Fruit fly (Drosophila melanogaster) whole organism, wandering third instar larva: Measurements from ENCODE around the gene CG34307.
A peak's percentile ranks its signal among the peaks of the same experiment; 100 is the strongest.

Experiments
- Abd-B ChIP-seq: fragments of >200 bp; optimal IDR thresholded peaks from 2 replicates; lab custom pipeline; 2017; ENCODE audit warnings: missing biosample characterization, missing genetic modification characterization
- CG32264 ChIP-seq: fragments of 200-800 bp; sonication (Bioruptor generic); optimal IDR thresholded peaks from 2 replicates; lab custom pipeline; 2016; ENCODE audit warnings: missing biosample characterization, missing genetic modification characterization
- CG9705 ChIP-seq: fragments of 200-800 bp; sonication (Bioruptor generic); optimal IDR thresholded peaks from 2 replicates; lab custom pipeline; 2018; ENCODE audit warnings: missing biosample characterization, mild to moderate bottlenecking, missing genetic modification characterization
- CrebA ChIP-seq: fragments of 200-800 bp; sonication (Bioruptor generic); optimal IDR thresholded peaks from 2 replicates; lab custom pipeline; 2016; ENCODE audit warnings: missing biosample characterization, mild to moderate bottlenecking, missing genetic modification characterization, borderline replicate concordance
- Dfd ChIP-seq: fragments of >200 bp; optimal IDR thresholded peaks from 2 replicates; lab custom pipeline; 2017; ENCODE audit warnings: missing biosample characterization, missing genetic modification characterization
- Dif ChIP-seq: fragments of 200-275, 200-300 bp; sonication (Bioruptor generic); optimal IDR thresholded peaks from 2 replicates; lab custom pipeline; 2018; ENCODE audit warnings: missing biosample characterization, missing genetic modification characterization; ENCODE audit not compliant: partially characterized antibody
- GATAd ChIP-seq: sonication (Bioruptor generic); optimal IDR thresholded peaks from 2 replicates; lab custom pipeline; 2016; ENCODE audit warnings: missing biosample characterization, missing genetic modification characterization
- HLH106 ChIP-seq: fragments of 200-800 bp; optimal IDR thresholded peaks from 3 replicates; lab custom pipeline; 2019; ENCODE audit warnings: missing biosample characterization, mild to moderate bottlenecking, missing genetic modification characterization, moderate library complexity
- Hnf4 ChIP-seq: fragments of 200-800 bp; sonication (Bioruptor generic); optimal IDR thresholded peaks from 2 replicates; lab custom pipeline; 2016; ENCODE audit warnings: missing biosample characterization, mild to moderate bottlenecking, missing genetic modification characterization
- Hr78 ChIP-seq: fragments of >200 bp; optimal IDR thresholded peaks from 2 replicates; lab custom pipeline; 2017; ENCODE audit warnings: missing biosample characterization, missing genetic modification characterization
- Hr83 ChIP-seq: fragments of 200-300 bp; sonication (Bioruptor generic); optimal IDR thresholded peaks from 2 replicates; lab custom pipeline; 2016; ENCODE audit warnings: missing biosample characterization, mild to moderate bottlenecking, missing genetic modification characterization, moderate library complexity; ENCODE audit not compliant: poor library complexity, severe bottlenecking
- Jra ChIP-seq: sonication (Bioruptor generic); optimal IDR thresholded peaks from 2 replicates; lab custom pipeline; 2016; ENCODE audit warnings: missing biosample characterization, missing genetic modification characterization
- Mio ChIP-seq: sonication (Bioruptor generic); optimal IDR thresholded peaks from 2 replicates; lab custom pipeline; 2016; ENCODE audit warnings: missing biosample characterization, missing genetic modification characterization
- Myc ChIP-seq: fragments of >200 bp; optimal IDR thresholded peaks from 2 replicates; lab custom pipeline; 2017
- N ChIP-seq: fragments of >200 bp; optimal IDR thresholded peaks from 2 replicates; lab custom pipeline; 2018; ENCODE audit warnings: missing biosample characterization, missing external identifiers, missing genetic modification characterization
- OdsH ChIP-seq: fragments of 200-800 bp; sonication (Bioruptor generic); optimal IDR thresholded peaks from 2 replicates; lab custom pipeline; 2016; ENCODE audit warnings: missing biosample characterization, mild to moderate bottlenecking, missing genetic modification characterization
- Rel ChIP-seq, 2 experiments: fragments of 200-800 bp; sonication (Bioruptor generic) in 1 of 2; optimal IDR thresholded peaks; 2 replicates in 1 of 2; 3 replicates in 1 of 2; lab custom pipeline; 2016 to 2019; ENCODE audit warnings: mild to moderate bottlenecking in 2 of 2, missing biosample characterization in 2 of 2, missing genetic modification characterization in 2 of 2, moderate library complexity in 1 of 2
- Sp1 ChIP-seq: fragments of 200-800 bp; sonication (Bioruptor generic); optimal IDR thresholded peaks from 3 replicates; lab custom pipeline; 2019; ENCODE audit warnings: missing biosample characterization, mild to moderate bottlenecking, missing genetic modification characterization, moderate library complexity
- Vsx2 ChIP-seq: fragments of 200-300, 225-300 bp; sonication (Bioruptor generic); optimal IDR thresholded peaks from 2 replicates; lab custom pipeline; 2018; ENCODE audit warnings: missing biosample characterization, missing genetic modification characterization; ENCODE audit not compliant: partially characterized antibody
- br ChIP-seq: fragments of 200-800 bp; sonication (Bioruptor generic); optimal IDR thresholded peaks from 2 replicates; lab custom pipeline; 2016; ENCODE audit warnings: missing biosample characterization, missing genetic modification characterization
- brk ChIP-seq: fragments of 200-800 bp; sonication (Bioruptor generic); optimal IDR thresholded peaks from 2 replicates; lab custom pipeline; 2016; ENCODE audit warnings: missing biosample characterization, mild to moderate bottlenecking, missing genetic modification characterization
- dl ChIP-seq, 2 experiments: fragments of 175-275, 200-275 bp in 1 of 2; fragments of 200-275 bp in 1 of 2; sonication (Bioruptor generic); optimal IDR thresholded peaks; lab custom pipeline; 2018; ENCODE audit warnings: mild to moderate bottlenecking in 2 of 2, missing biosample characterization in 2 of 2, missing genetic modification characterization in 2 of 2, moderate library complexity in 2 of 2; ENCODE audit not compliant: partially characterized antibody in 2 of 2, insufficient read depth in 1 of 2
- dmrt93B ChIP-seq: fragments of 200-800 bp; sonication (Bioruptor generic); optimal IDR thresholded peaks from 2 replicates; lab custom pipeline; 2018; ENCODE audit warnings: missing biosample characterization, mild to moderate bottlenecking, missing genetic modification characterization
- dsf ChIP-seq: sonication (Bioruptor generic); optimal IDR thresholded peaks from 2 replicates; lab custom pipeline; 2016; ENCODE audit warnings: missing biosample characterization, missing genetic modification characterization, borderline replicate concordance
- ey ChIP-seq: fragments of 200-800 bp; sonication (Bioruptor generic); optimal IDR thresholded peaks from 2 replicates; lab custom pipeline; 2016; ENCODE audit warnings: missing biosample characterization, missing genetic modification characterization
- foxo ChIP-seq, 2 experiments: fragments of 200-800 bp; sonication (Bioruptor generic); optimal IDR thresholded peaks; 2 replicates in 1 of 2; 3 replicates in 1 of 2; lab custom pipeline; 2016 to 2017; ENCODE audit warnings: missing biosample characterization in 2 of 2, missing genetic modification characterization in 2 of 2
- fru ChIP-seq: fragments of 200-800 bp; sonication (Bioruptor generic); optimal IDR thresholded peaks from 3 replicates; lab custom pipeline; 2016; ENCODE audit warnings: missing biosample characterization, mild to moderate bottlenecking, missing genetic modification characterization
- h ChIP-seq: fragments of 200-800 bp; sonication (Bioruptor generic); optimal IDR thresholded peaks from 3 replicates; lab custom pipeline; 2016; ENCODE audit warnings: missing biosample characterization, mild to moderate bottlenecking, missing genetic modification characterization
- jim ChIP-seq: fragments of 175-275, 200-325 bp; sonication (Bioruptor generic); optimal IDR thresholded peaks from 2 replicates; lab custom pipeline; 2016; ENCODE audit warnings: missing biosample characterization, mild to moderate bottlenecking, missing genetic modification characterization
- lola ChIP-seq: fragments of >200 bp; optimal IDR thresholded peaks from 2 replicates; lab custom pipeline; 2017; ENCODE audit warnings: missing biosample characterization, missing genetic modification characterization
- pan ChIP-seq: fragments of >200 bp; optimal IDR thresholded peaks from 2 replicates; lab custom pipeline; 2017
- psq ChIP-seq: fragments of 200-800 bp; sonication (Bioruptor generic); optimal IDR thresholded peaks from 3 replicates; lab custom pipeline; 2017; ENCODE audit warnings: missing biosample characterization, mild to moderate bottlenecking, missing genetic modification characterization, moderate library complexity
- rgr ChIP-seq: fragments of 200-800 bp; sonication (Bioruptor generic); optimal IDR thresholded peaks from 3 replicates; lab custom pipeline; 2016; ENCODE audit warnings: missing biosample characterization, mild to moderate bottlenecking, missing genetic modification characterization
- sage ChIP-seq: fragments of 200-800 bp; sonication (Bioruptor generic); optimal IDR thresholded peaks from 2 replicates; lab custom pipeline; 2016; ENCODE audit warnings: missing biosample characterization, mild to moderate bottlenecking, missing genetic modification characterization
- sv ChIP-seq: fragments of 200-800 bp; sonication (Bioruptor generic); optimal IDR thresholded peaks from 3 replicates; lab custom pipeline; 2016; ENCODE audit warnings: missing biosample characterization, missing genetic modification characterization
- tai ChIP-seq: sonication (Bioruptor generic); optimal IDR thresholded peaks from 2 replicates; lab custom pipeline; 2016; ENCODE audit warnings: missing biosample characterization, missing genetic modification characterization
- usp ChIP-seq: fragments of >200 bp; optimal IDR thresholded peaks from 2 replicates; lab custom pipeline; 2017; ENCODE audit warnings: missing biosample characterization, missing genetic modification characterization
- woc ChIP-seq: sonication (Bioruptor generic); optimal IDR thresholded peaks from 2 replicates; lab custom pipeline; 2016; ENCODE audit warnings: missing biosample characterization, mild to moderate bottlenecking, missing genetic modification characterization

The CG34307 gene

dm6 chr3R:11888038-11888567 is 9.3 kb upstream of the CG34307 start:
- TF ChIP-seq CrebA (GFP tag; lab: Kevin White, UChicago) (peak; percentile 61), br (GFP tag; lab: Kevin White, UChicago) (peak; percentile 34), psq (GFP tag; lab: Kevin White, UChicago) (no peak), Abd-B (GFP tag; lab: Kevin White, UChicago) (no peak), tai (GFP tag; lab: Kevin White, UChicago) (no peak), GATAd (GFP tag; lab: Kevin White, UChicago) (no peak), Sp1 (GFP tag; lab: Kevin White, UChicago) (no peak), Rel (GFP tag; optimal IDR thresholded peaks at IDR 0.05; lab: Kevin White, UChicago) (no peak), Rel (tag; optimal IDR thresholded peaks at IDR 0.05; lab: Kevin White, UChicago) (no peak), Hr83 (GFP tag; lab: Kevin White, UChicago) (no peak), rgr (GFP tag; lab: Kevin White, UChicago) (no peak), h (GFP tag; lab: Kevin White, UChicago) (peak; percentile 63), pan (lab: Kevin White, UChicago) (no peak), CG9705 (GFP tag; lab: Kevin White, UChicago) (no peak), Vsx2 (GFP tag; lab: Kevin White, UChicago) (peak; percentile 94), ey (peak; percentile 47), sage (peak; percentile 60), Jra (no peak), usp (no peak), foxo (GFP tag; optimal IDR thresholded peaks at IDR 0.05; lab: Kevin White, UChicago) (peak in 1 of 2 experiments; percentile 64), dmrt93B (GFP tag; lab: Kevin White, UChicago) (peak; percentile 23), N (no peak), Hnf4 (no peak), Dif (GFP tag; lab: Kevin White, UChicago) (peak; percentile 79), fru (GFP tag; lab: Kevin White, UChicago) (peak; percentile 46), HLH106 (peak; percentile 36), woc (GFP tag; lab: Kevin White, UChicago) (peak; percentile 81), lola (GFP tag; lab: Kevin White, UChicago) (no peak), Hr78 (GFP tag; lab: Kevin White, UChicago) (no peak), brk (GFP tag; lab: Kevin White, UChicago) (no peak), dsf (no peak), Mio (GFP tag; lab: Kevin White, UChicago) (no peak), dl (GFP tag; optimal IDR thresholded peaks at IDR 0.05; lab: Kevin White, UChicago; ENCODE audit: insufficient read depth in 1 of 2, partially characterized antibody in 2 of 2) (peak; percentile 60 to 65), Dfd (no peak), CG32264 (GFP tag; lab: Kevin White, UChicago) (no peak), Myc (no peak), OdsH (GFP tag; lab: Kevin White, UChicago) (peak; percentile 23), jim (GFP tag; lab: Kevin White, UChicago) (no peak), sv (GFP tag; lab: Kevin White, UChicago) (no peak)
- TF ChIP-seq, all 38 proteins: peak for 14

dm6 chr3R:11893197-11893596 is 4.2 kb upstream of the CG34307 start, which contains the start of gene Dnali1:
Gene Dnali1, minus strand, starts transcription at chr3R:11893297.
- TF ChIP-seq Mio (GFP tag; lab: Kevin White, UChicago) (no peak), br (GFP tag; lab: Kevin White, UChicago) (no peak), Jra (no peak), OdsH (GFP tag; lab: Kevin White, UChicago) (no peak), woc (GFP tag; lab: Kevin White, UChicago) (no peak)

dm6 chr3R:11902893-11903292 is 5.5 kb downstream of the CG34307 start:
- no peak for TF ChIP-seq GATAd (GFP tag; lab: Kevin White, UChicago)
- no peak for TF ChIP-seq usp
- TF ChIP-seq tai (GFP tag; lab: Kevin White, UChicago) = no peak
- TF ChIP-seq Dif (GFP tag; lab: Kevin White, UChicago) = no peak
- TF ChIP-seq rgr (GFP tag; lab: Kevin White, UChicago) = no peak
- TF ChIP-seq lola (GFP tag; lab: Kevin White, UChicago) = no peak
- peak; percentile 59 for TF ChIP-seq fru (GFP tag; lab: Kevin White, UChicago)
- TF ChIP-seq OdsH (GFP tag; lab: Kevin White, UChicago) = peak; percentile 46
- TF ChIP-seq woc (GFP tag; lab: Kevin White, UChicago) = peak; percentile 29
- no peak for TF ChIP-seq Vsx2 (GFP tag; lab: Kevin White, UChicago)
- TF ChIP-seq pan (lab: Kevin White, UChicago) = no peak
- no peak for TF ChIP-seq sv (GFP tag; lab: Kevin White, UChicago)
- no peak for TF ChIP-seq foxo (GFP tag; optimal IDR thresholded peaks at IDR 0.05; lab: Kevin White, UChicago)
- no peak for TF ChIP-seq Hr78 (GFP tag; lab: Kevin White, UChicago)
- no peak for TF ChIP-seq dsf
- TF ChIP-seq dmrt93B (GFP tag; lab: Kevin White, UChicago) = no peak
- peak; percentile 26 for TF ChIP-seq psq (GFP tag; lab: Kevin White, UChicago)
- TF ChIP-seq N = no peak
- TF ChIP-seq HLH106 = peak; percentile 19
- no peak for TF ChIP-seq Myc
- no peak for TF ChIP-seq Hr83 (GFP tag; lab: Kevin White, UChicago)
- TF ChIP-seq Sp1 (GFP tag; lab: Kevin White, UChicago) = no peak
- TF ChIP-seq Hnf4 = peak; percentile 28
- TF ChIP-seq CrebA (GFP tag; lab: Kevin White, UChicago) = no peak
- no peak for TF ChIP-seq dl (GFP tag; optimal IDR thresholded peaks at IDR 0.05; lab: Kevin White, UChicago; ENCODE audit: insufficient read depth in 1 of 2, partially characterized antibody in 2 of 2)
- no peak for TF ChIP-seq Abd-B (GFP tag; lab: Kevin White, UChicago)
- TF ChIP-seq h (GFP tag; lab: Kevin White, UChicago) = peak; percentile 49
- TF ChIP-seq br (GFP tag; lab: Kevin White, UChicago) = no peak
- no peak for TF ChIP-seq brk (GFP tag; lab: Kevin White, UChicago)
- TF ChIP-seq ey = peak; percentile 51
- no peak for TF ChIP-seq Dfd
- no peak for TF ChIP-seq CG9705 (GFP tag; lab: Kevin White, UChicago)
- no peak for TF ChIP-seq Jra
- TF ChIP-seq Mio (GFP tag; lab: Kevin White, UChicago) = no peak
- TF ChIP-seq CG32264 (GFP tag; lab: Kevin White, UChicago) = no peak
